Worm (Caenorhabditis elegans): ENCODE results near the gene chmp-7.

DNA sequence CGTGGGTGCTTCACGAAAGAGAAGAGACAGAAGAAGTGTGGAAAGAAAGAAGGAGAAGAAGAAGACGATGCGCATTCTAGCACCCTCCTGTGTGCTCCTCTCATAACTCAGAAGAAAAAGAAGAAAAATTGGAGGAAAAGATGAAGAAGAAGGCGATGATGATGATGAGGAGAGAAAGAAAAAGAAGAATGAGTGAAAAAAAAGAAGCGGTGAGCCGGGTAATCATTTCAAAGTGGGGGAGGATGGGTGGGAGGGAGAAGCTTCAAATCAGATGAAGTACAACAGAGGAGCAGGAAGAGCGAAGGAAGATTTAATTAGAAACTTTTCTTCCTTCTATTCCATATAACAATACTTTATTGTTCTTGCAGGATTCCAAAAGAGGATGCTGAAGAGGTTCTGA lies 44.1 kb upstream of the chmp-7 start:
- TF ChIP-seq aly-2 (tag; optimal IDR thresholded peaks at IDR 0.05) (no peak), ama-1 (optimal IDR thresholded peaks at IDR 0.05) (no peak), ztf-4 (tag; optimal IDR thresholded peaks at IDR 0.05) (no peak), snpc-4 (tag; optimal IDR thresholded peaks at IDR 0.05) (no peak), lin-39 (tag; optimal IDR thresholded peaks at IDR 0.05) (no peak)
